Fruit fly (Drosophila melanogaster): ENCODE measurements around the gene CG1622.

CG1622 gene

DNA sequence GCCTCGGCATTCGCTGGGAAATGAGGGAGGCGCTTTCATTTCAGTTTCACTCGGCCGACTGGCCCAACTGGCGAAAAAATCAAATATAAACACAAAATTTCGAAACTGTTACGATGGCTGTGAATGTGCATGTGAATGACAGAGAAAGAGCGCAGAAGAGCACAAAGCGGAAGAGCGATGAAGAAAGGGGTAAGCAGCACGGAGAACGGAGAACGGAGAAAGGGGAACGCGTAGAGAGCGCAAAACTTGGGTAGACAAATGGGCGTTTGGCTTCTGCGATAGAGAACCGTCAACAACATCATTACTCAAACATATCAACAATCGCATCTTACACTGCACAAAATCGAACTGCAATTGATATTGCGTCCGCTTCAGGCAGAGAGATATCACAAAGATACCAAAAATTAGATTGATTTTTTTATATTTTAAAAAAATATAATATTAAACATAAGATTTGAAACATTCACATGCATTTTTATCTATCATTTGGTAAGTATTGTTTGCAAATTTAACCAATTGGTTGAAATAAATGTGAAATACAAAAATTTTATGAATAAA lies 24.1 kb upstream of the CG1622 start:
- no peak for TF ChIP-seq brk (GFP tag; optimal IDR thresholded peaks at IDR 0.05)
- TF ChIP-seq psq (GFP tag; optimal IDR thresholded peaks at IDR 0.05), result peak; percentile 68
- TF ChIP-seq dmrt93B (GFP tag; optimal IDR thresholded peaks at IDR 0.05), result no peak
- no peak for TF ChIP-seq sv (GFP tag; optimal IDR thresholded peaks at IDR 0.05)
- peak in 1 of 2 experiments; percentile 45 for TF ChIP-seq dl (GFP tag; optimal IDR thresholded peaks at IDR 0.05; ENCODE audit: insufficient read depth in 1 of 2, partially characterized antibody in 2 of 2)

DNA sequence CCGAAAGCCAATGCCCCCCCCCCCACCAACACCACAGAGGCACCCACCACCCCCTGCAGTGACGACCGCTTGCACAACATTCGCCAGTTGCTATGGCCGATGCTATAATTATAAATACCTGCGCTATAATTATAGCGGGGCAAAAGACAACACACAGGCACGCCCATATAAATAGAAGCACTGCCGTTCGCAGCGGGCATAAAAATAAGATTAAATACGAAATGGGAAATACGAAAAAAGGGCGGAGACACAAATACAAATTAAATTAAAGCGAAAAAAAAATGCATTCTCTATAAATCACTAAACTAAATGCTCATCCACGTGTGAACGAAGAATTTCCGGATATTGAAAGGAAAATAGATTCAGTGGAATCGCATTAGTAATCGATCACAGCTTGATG lies 23.5 kb upstream of the CG1622 start:
- TF ChIP-seq N (GFP tag; optimal IDR thresholded peaks at IDR 0.05), result no peak
- TF ChIP-seq pan (optimal IDR thresholded peaks at IDR 0.05), result no peak
- no peak for TF ChIP-seq CrebA (GFP tag; optimal IDR thresholded peaks at IDR 0.05; ENCODE audit: borderline replicate concordance)
- TF ChIP-seq ey (GFP tag; optimal IDR thresholded peaks at IDR 0.05), result no peak
- TF ChIP-seq Vsx2 (GFP tag; optimal IDR thresholded peaks at IDR 0.05; ENCODE audit: partially characterized antibody), result no peak
- TF ChIP-seq dsf (GFP tag; optimal IDR thresholded peaks at IDR 0.05; ENCODE audit: borderline replicate concordance), result no peak
- no peak for TF ChIP-seq OdsH (GFP tag; optimal IDR thresholded peaks at IDR 0.05)
- TF ChIP-seq fru (GFP tag; optimal IDR thresholded peaks at IDR 0.05), result no peak
- TF ChIP-seq Mio (GFP tag; optimal IDR thresholded peaks at IDR 0.05), result no peak
- TF ChIP-seq HLH106 (tag; optimal IDR thresholded peaks at IDR 0.05), result no peak
- TF ChIP-seq br (GFP tag; optimal IDR thresholded peaks at IDR 0.05), result no peak
- TF ChIP-seq Myc (optimal IDR thresholded peaks at IDR 0.05), result no peak
- TF ChIP-seq sv (GFP tag; optimal IDR thresholded peaks at IDR 0.05), result no peak
- TF ChIP-seq usp (GFP tag; optimal IDR thresholded peaks at IDR 0.05), result no peak
- no peak for TF ChIP-seq h (GFP tag; optimal IDR thresholded peaks at IDR 0.05)
- no peak for TF ChIP-seq Hr78 (GFP tag; optimal IDR thresholded peaks at IDR 0.05)

DNA sequence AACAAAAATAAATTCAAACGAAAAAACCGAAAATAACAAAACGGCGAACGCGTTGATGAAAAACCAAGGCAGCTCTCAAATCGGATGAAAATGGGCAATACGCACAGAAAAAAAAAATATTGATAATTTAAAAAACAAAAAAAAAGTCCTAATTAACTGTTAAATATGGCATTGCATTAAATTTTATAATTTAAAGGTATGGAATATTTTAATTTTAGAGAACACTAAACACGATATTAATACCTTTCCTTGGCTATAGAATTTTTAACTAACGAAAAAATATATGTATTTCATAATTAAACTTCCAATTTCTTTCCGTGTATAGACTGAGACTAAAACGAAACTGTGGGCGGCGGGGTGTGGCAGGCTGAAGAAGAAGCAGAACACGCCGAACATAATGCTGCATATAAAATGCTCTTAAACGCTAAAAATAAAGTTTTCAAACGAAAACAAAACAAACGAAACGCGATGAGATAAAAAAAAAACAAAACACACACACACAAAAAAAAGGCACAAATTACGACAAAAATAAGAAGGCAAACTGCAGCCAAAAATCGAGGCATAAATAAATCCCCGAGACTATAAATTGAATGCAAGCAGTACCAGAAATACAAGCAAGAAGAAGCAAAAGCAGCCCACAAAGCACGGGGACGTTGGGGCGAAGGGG lies 22.3 kb upstream of the CG1622 start:
- no peak for TF ChIP-seq dsf (GFP tag; optimal IDR thresholded peaks at IDR 0.05; ENCODE audit: borderline replicate concordance)
- peak; percentile 39 for TF ChIP-seq HLH106 (tag; optimal IDR thresholded peaks at IDR 0.05)
- TF ChIP-seq tai (GFP tag; optimal IDR thresholded peaks at IDR 0.05), result no peak
- TF ChIP-seq Rel (GFP tag; optimal IDR thresholded peaks at IDR 0.05), result no peak
- peak; percentile 36 for TF ChIP-seq Rel (tag; optimal IDR thresholded peaks at IDR 0.05)
- peak in 1 of 2 experiments; percentile 25 for TF ChIP-seq foxo (GFP tag; optimal IDR thresholded peaks at IDR 0.05)
- no peak for TF ChIP-seq CrebA (GFP tag; optimal IDR thresholded peaks at IDR 0.05; ENCODE audit: borderline replicate concordance)
- TF ChIP-seq Dif (GFP tag; optimal IDR thresholded peaks at IDR 0.05; ENCODE audit: partially characterized antibody), result no peak
- TF ChIP-seq h (GFP tag; optimal IDR thresholded peaks at IDR 0.05), result peak; percentile 19
- no peak for TF ChIP-seq Vsx2 (GFP tag; optimal IDR thresholded peaks at IDR 0.05; ENCODE audit: partially characterized antibody)

DNA sequence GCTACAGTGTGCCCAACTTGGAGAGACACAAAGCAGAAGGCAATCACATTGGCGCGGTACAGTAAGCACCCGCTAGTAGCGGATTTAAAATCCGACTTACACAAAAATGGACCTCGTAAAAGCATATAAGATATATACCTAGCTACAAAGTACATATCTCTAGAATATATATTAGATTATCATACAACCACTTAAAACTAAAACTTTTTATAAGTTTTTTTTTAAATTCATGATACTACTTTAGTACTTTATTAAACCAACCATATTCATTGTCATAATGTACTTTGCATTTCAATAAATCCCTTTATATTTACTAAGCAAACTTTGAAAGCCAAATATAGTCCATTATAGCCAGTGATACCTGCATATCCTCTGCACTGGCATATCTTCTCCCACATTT lies 21.7 kb upstream of the CG1622 start:
- TF ChIP-seq Myc (optimal IDR thresholded peaks at IDR 0.05), result no peak
- TF ChIP-seq Jra (GFP tag; optimal IDR thresholded peaks at IDR 0.05), result no peak
- TF ChIP-seq Hr83 (GFP tag; optimal IDR thresholded peaks at IDR 0.05; ENCODE audit: poor library complexity, severe bottlenecking), result no peak
- TF ChIP-seq tai (GFP tag; optimal IDR thresholded peaks at IDR 0.05), result no peak
- peak; percentile 34 for TF ChIP-seq woc (GFP tag; optimal IDR thresholded peaks at IDR 0.05)
- no peak for TF ChIP-seq sage (GFP tag; optimal IDR thresholded peaks at IDR 0.05)
- TF ChIP-seq OdsH (GFP tag; optimal IDR thresholded peaks at IDR 0.05), result peak; percentile 43
- peak; percentile 78 for TF ChIP-seq psq (GFP tag; optimal IDR thresholded peaks at IDR 0.05)
- TF ChIP-seq lola (GFP tag; optimal IDR thresholded peaks at IDR 0.05), result no peak
- no peak for TF ChIP-seq pan (optimal IDR thresholded peaks at IDR 0.05)
- TF ChIP-seq Abd-B (GFP tag; optimal IDR thresholded peaks at IDR 0.05), result no peak
- no peak for TF ChIP-seq Dif (GFP tag; optimal IDR thresholded peaks at IDR 0.05; ENCODE audit: partially characterized antibody)
- peak; percentile 30 for TF ChIP-seq ey (GFP tag; optimal IDR thresholded peaks at IDR 0.05)
- peak; percentile 76 for TF ChIP-seq h (GFP tag; optimal IDR thresholded peaks at IDR 0.05)
- TF ChIP-seq jim (GFP tag; optimal IDR thresholded peaks at IDR 0.05), result no peak
- peak; percentile 66 for TF ChIP-seq rgr (GFP tag; optimal IDR thresholded peaks at IDR 0.05)
- peak; percentile 65 for TF ChIP-seq CG9705 (GFP tag; optimal IDR thresholded peaks at IDR 0.05)
- no peak for TF ChIP-seq dl (GFP tag; optimal IDR thresholded peaks at IDR 0.05; ENCODE audit: insufficient read depth in 1 of 2, partially characterized antibody in 2 of 2)
- no peak for TF ChIP-seq br (GFP tag; optimal IDR thresholded peaks at IDR 0.05)
- no peak for TF ChIP-seq usp (GFP tag; optimal IDR thresholded peaks at IDR 0.05)
- no peak for TF ChIP-seq N (GFP tag; optimal IDR thresholded peaks at IDR 0.05)
- no peak for TF ChIP-seq brk (GFP tag; optimal IDR thresholded peaks at IDR 0.05)
- TF ChIP-seq Hnf4 (GFP tag; optimal IDR thresholded peaks at IDR 0.05), result peak; percentile 28
- TF ChIP-seq GATAd (GFP tag; optimal IDR thresholded peaks at IDR 0.05), result no peak
- TF ChIP-seq dmrt93B (GFP tag; optimal IDR thresholded peaks at IDR 0.05), result peak; percentile 65
- TF ChIP-seq foxo (GFP tag; optimal IDR thresholded peaks at IDR 0.05), result peak in 1 of 2 experiments; percentile 66
- no peak for TF ChIP-seq CrebA (GFP tag; optimal IDR thresholded peaks at IDR 0.05; ENCODE audit: borderline replicate concordance)
- TF ChIP-seq sv (GFP tag; optimal IDR thresholded peaks at IDR 0.05), result no peak
- TF ChIP-seq dsf (GFP tag; optimal IDR thresholded peaks at IDR 0.05; ENCODE audit: borderline replicate concordance), result no peak
- no peak for TF ChIP-seq Hr78 (GFP tag; optimal IDR thresholded peaks at IDR 0.05)
- TF ChIP-seq fru (GFP tag; optimal IDR thresholded peaks at IDR 0.05), result peak; percentile 21
- peak; percentile 81 for TF ChIP-seq HLH106 (tag; optimal IDR thresholded peaks at IDR 0.05)
- no peak for TF ChIP-seq Mio (GFP tag; optimal IDR thresholded peaks at IDR 0.05)
- TF ChIP-seq CG32264 (GFP tag; optimal IDR thresholded peaks at IDR 0.05), result no peak
- no peak for TF ChIP-seq Rel (GFP tag; optimal IDR thresholded peaks at IDR 0.05)
- TF ChIP-seq Rel (tag; optimal IDR thresholded peaks at IDR 0.05), result no peak
- TF ChIP-seq Vsx2 (GFP tag; optimal IDR thresholded peaks at IDR 0.05; ENCODE audit: partially characterized antibody), result no peak
- peak; percentile 76 for TF ChIP-seq Sp1 (GFP tag; optimal IDR thresholded peaks at IDR 0.05)

Data from whole organism, wandering third instar larva.